Worm (Caenorhabditis elegans) whole organism, mixed stage, embryonic: ENCODE measurements around the gene Y57G11C.41.

ENCODE experiments used
- bed-3 ChIP-seq: fragments of 200-800 bp; sonication (Bioruptor generic); optimal IDR thresholded peaks from 3 replicates; lab custom pipeline; 2018; ENCODE audit warnings: mild to moderate bottlenecking, missing genetic modification characterization, moderate library complexity, missing compliant biosample characterization
- ceh-83 ChIP-seq: fragments of 200-800 bp; sonication (Bioruptor generic); optimal IDR thresholded peaks from 2 replicates; lab custom pipeline; 2018; ENCODE audit warnings: mild to moderate bottlenecking, missing genetic modification characterization, missing compliant biosample characterization
- ces-1 ChIP-seq: fragments of 150-350 bp; optimal IDR thresholded peaks from 2 replicates; lab custom pipeline; 2014; ENCODE audit warnings: missing biosample characterization, missing genetic modification reagents, missing genetic modification characterization
- elt-1 ChIP-seq: sonication (generic microtip); optimal IDR thresholded peaks from 2 replicates; lab custom pipeline; 2017; ENCODE audit warnings: missing genetic modification characterization, mild to moderate bottlenecking, missing compliant biosample characterization, antibody characterized with exemption, moderate library complexity, borderline replicate concordance; ENCODE audit not compliant: insufficient read depth
- flh-1 ChIP-seq: fragments of 200-800 bp; sonication (Bioruptor generic); optimal IDR thresholded peaks from 2 replicates; lab custom pipeline; 2018; ENCODE audit warnings: mild to moderate bottlenecking, missing genetic modification characterization, moderate library complexity, missing compliant biosample characterization
- lin-13 ChIP-seq: fragments of 150-350 bp; optimal IDR thresholded peaks from 2 replicates; lab custom pipeline; 2014; ENCODE audit warnings: missing biosample characterization, missing genetic modification characterization
- nhr-28 ChIP-seq: fragments of 150-350 bp; optimal IDR thresholded peaks from 2 replicates; lab custom pipeline; 2014; ENCODE audit warnings: missing biosample characterization, missing genetic modification characterization
- unc-62 ChIP-seq: fragments of 150-350 bp; optimal IDR thresholded peaks from 2 replicates; lab custom pipeline; 2014; ENCODE audit warnings: missing biosample characterization, missing genetic modification reagents, missing genetic modification characterization
- ztf-11 ChIP-seq: fragments of 150-350 bp; optimal IDR thresholded peaks from 2 replicates; lab custom pipeline; 2014; ENCODE audit warnings: missing biosample characterization, missing genetic modification characterization

DNA sequence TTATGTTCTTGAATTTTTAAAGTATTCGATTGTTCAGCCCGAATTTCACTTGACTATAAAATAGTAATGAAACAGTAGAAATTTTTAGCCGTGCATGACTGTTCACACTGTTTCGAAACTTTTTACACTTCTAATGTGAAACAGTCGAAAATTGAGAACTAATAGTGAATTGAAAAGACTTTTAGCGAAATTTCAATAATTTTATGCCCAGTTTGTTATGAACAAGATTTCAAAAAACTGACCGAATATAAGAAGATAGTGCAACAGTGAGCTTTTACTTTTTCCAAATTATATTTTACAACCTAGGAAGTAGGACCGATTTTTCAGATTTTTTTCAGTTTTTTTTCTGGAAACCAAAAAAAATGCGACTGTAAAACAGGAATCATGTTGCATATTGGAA, 1.2 kb downstream of the Y57G11C.41 start:
- no peak for TF ChIP-seq flh-1 (GFP tag; lab: Kevin White, UChicago)
- no peak for TF ChIP-seq unc-62
- TF ChIP-seq ceh-83 (GFP tag; lab: Kevin White, UChicago) = no peak
- no peak for TF ChIP-seq lin-13 (tag; lab: Kevin White, UChicago)
- no peak for TF ChIP-seq elt-1 (tag; lab: Kevin White, UChicago)
- no peak for TF ChIP-seq bed-3 (GFP tag; lab: Kevin White, UChicago)
- no peak for TF ChIP-seq ces-1 (GFP tag; lab: Kevin White, UChicago)
- no peak for TF ChIP-seq ztf-11 (tag; lab: Kevin White, UChicago)
- TF ChIP-seq nhr-28 = no peak
